Worm (Caenorhabditis elegans) whole organism, mixed stage, embryonic: ENCODE results near the gene dgn-2.

ENCODE experiments used
- M03D4.4 ChIP-seq: sonication (generic microtip); optimal IDR thresholded peaks from 2 replicates; lab custom pipeline; 2017; ENCODE audit warnings: mild to moderate bottlenecking, missing genetic modification characterization, missing compliant biosample characterization
- bed-3 ChIP-seq: fragments of 200-800 bp; sonication (Bioruptor generic); optimal IDR thresholded peaks from 3 replicates; lab custom pipeline; 2018; ENCODE audit warnings: mild to moderate bottlenecking, missing genetic modification characterization, moderate library complexity, missing compliant biosample characterization
- blmp-1 ChIP-seq: fragments of 150-350 bp; optimal IDR thresholded peaks from 2 replicates; lab custom pipeline; 2014; ENCODE audit warnings: missing biosample characterization, missing genetic modification characterization
- ceh-39 ChIP-seq: fragments of 150-350 bp; optimal IDR thresholded peaks from 2 replicates; lab custom pipeline; 2014; ENCODE audit warnings: missing biosample characterization, missing genetic modification characterization
- ceh-43 ChIP-seq: fragments of 200-800 bp; sonication (Bioruptor generic); optimal IDR thresholded peaks from 2 replicates; lab custom pipeline; 2018; ENCODE audit warnings: mild to moderate bottlenecking, missing genetic modification characterization, moderate library complexity, missing compliant biosample characterization
- ceh-83 ChIP-seq: fragments of 200-800 bp; sonication (Bioruptor generic); optimal IDR thresholded peaks from 2 replicates; lab custom pipeline; 2018; ENCODE audit warnings: mild to moderate bottlenecking, missing genetic modification characterization, missing compliant biosample characterization
- ces-1 ChIP-seq: fragments of 150-350 bp; optimal IDR thresholded peaks from 2 replicates; lab custom pipeline; 2014; ENCODE audit warnings: missing biosample characterization, missing genetic modification reagents, missing genetic modification characterization
- drap-1 ChIP-seq: fragments of 200-800 bp; sonication (Bioruptor generic); optimal IDR thresholded peaks from 3 replicates; lab custom pipeline; 2018; ENCODE audit warnings: mild to moderate bottlenecking, missing genetic modification characterization, missing compliant biosample characterization
- elt-1 ChIP-seq: sonication (generic microtip); optimal IDR thresholded peaks from 2 replicates; lab custom pipeline; 2017; ENCODE audit warnings: missing genetic modification characterization, mild to moderate bottlenecking, missing compliant biosample characterization, antibody characterized with exemption, moderate library complexity, borderline replicate concordance; ENCODE audit not compliant: insufficient read depth
- elt-3 ChIP-seq: fragments of 150-350 bp; optimal IDR thresholded peaks from 2 replicates; lab custom pipeline; 2014; ENCODE audit warnings: missing biosample characterization, missing genetic modification characterization
- flh-1 ChIP-seq: fragments of 200-800 bp; sonication (Bioruptor generic); optimal IDR thresholded peaks from 2 replicates; lab custom pipeline; 2018; ENCODE audit warnings: mild to moderate bottlenecking, missing genetic modification characterization, moderate library complexity, missing compliant biosample characterization
- ham-2 ChIP-seq: fragments of 200-800 bp; sonication (Bioruptor generic); optimal IDR thresholded peaks from 2 replicates; lab custom pipeline; 2018; ENCODE audit warnings: mild to moderate bottlenecking, missing genetic modification characterization, missing compliant biosample characterization
- hlh-1 ChIP-seq: fragments of 150-350 bp; optimal IDR thresholded peaks from 2 replicates; lab custom pipeline; 2014; ENCODE audit warnings: missing biosample characterization, missing genetic modification reagents, missing genetic modification characterization
- lin-13 ChIP-seq: fragments of 150-350 bp; optimal IDR thresholded peaks from 2 replicates; lab custom pipeline; 2014; ENCODE audit warnings: missing biosample characterization, missing genetic modification characterization
- lin-32 ChIP-seq: fragments of 200-800 bp; sonication (Bioruptor generic); optimal IDR thresholded peaks from 2 replicates; lab custom pipeline; 2018; ENCODE audit warnings: mild to moderate bottlenecking, missing genetic modification characterization, missing compliant biosample characterization
- lsy-2 ChIP-seq: fragments of 150-350 bp; optimal IDR thresholded peaks from 2 replicates; lab custom pipeline; 2014; ENCODE audit warnings: missing biosample characterization, missing genetic modification characterization
- mep-1 ChIP-seq: fragments of 150-350 bp; optimal IDR thresholded peaks from 2 replicates; lab custom pipeline; 2017; ENCODE audit warnings: missing biosample characterization, missing genetic modification reagents, missing genetic modification characterization, inconsistent platforms
- mls-2 ChIP-seq: sonication (generic microtip); optimal IDR thresholded peaks from 2 replicates; lab custom pipeline; 2016; ENCODE audit warnings: mild to moderate bottlenecking, missing genetic modification characterization, moderate library complexity, missing compliant biosample characterization
- nhr-12 ChIP-seq: fragments of 150-350 bp; optimal IDR thresholded peaks from 2 replicates; lab custom pipeline; 2014; ENCODE audit warnings: missing biosample characterization, missing genetic modification characterization
- nhr-2 ChIP-seq: fragments of 150-350 bp; optimal IDR thresholded peaks from 2 replicates; lab custom pipeline; 2014; ENCODE audit warnings: missing biosample characterization, missing genetic modification characterization
- nhr-237 ChIP-seq: fragments of 150-350 bp; optimal IDR thresholded peaks from 2 replicates; lab custom pipeline; 2014; ENCODE audit warnings: missing biosample characterization, missing genetic modification characterization
- nhr-28 ChIP-seq: fragments of 150-350 bp; optimal IDR thresholded peaks from 2 replicates; lab custom pipeline; 2014; ENCODE audit warnings: missing biosample characterization, missing genetic modification characterization
- pha-4 ChIP-seq: fragments of 150-350 bp; optimal IDR thresholded peaks from 2 replicates; lab custom pipeline; 2018; ENCODE audit warnings: missing biosample characterization, missing genetic modification reagents, missing genetic modification characterization
- sem-2 ChIP-seq: fragments of 200-800 bp; sonication (Bioruptor generic); optimal IDR thresholded peaks from 2 replicates; lab custom pipeline; 2018; ENCODE audit warnings: mild to moderate bottlenecking, missing genetic modification characterization, missing compliant biosample characterization
- snpc-4 ChIP-seq: fragments of 150-350 bp; optimal IDR thresholded peaks from 2 replicates; lab custom pipeline; 2014; ENCODE audit warnings: missing biosample characterization, missing genetic modification characterization
- sptf-1 ChIP-seq: sonication (generic microtip); optimal IDR thresholded peaks from 2 replicates; lab custom pipeline; 2017; ENCODE audit warnings: mild to moderate bottlenecking, missing genetic modification characterization, moderate library complexity, missing compliant biosample characterization
- tbx-8 ChIP-seq: fragments of 200-800 bp; sonication (Bioruptor generic); optimal IDR thresholded peaks from 2 replicates; lab custom pipeline; 2018; ENCODE audit warnings: mild to moderate bottlenecking, missing genetic modification characterization, moderate library complexity, missing compliant biosample characterization
- unc-120 ChIP-seq: sonication (generic microtip); optimal IDR thresholded peaks from 2 replicates; lab custom pipeline; 2017; ENCODE audit warnings: missing genetic modification characterization, missing compliant biosample characterization; ENCODE audit not compliant: poor library complexity, severe bottlenecking
- unc-39 ChIP-seq: fragments of 150-350 bp; optimal IDR thresholded peaks from 2 replicates; lab custom pipeline; 2014; ENCODE audit warnings: missing biosample characterization, missing genetic modification characterization
- unc-62 ChIP-seq: fragments of 150-350 bp; optimal IDR thresholded peaks from 2 replicates; lab custom pipeline; 2014; ENCODE audit warnings: missing biosample characterization, missing genetic modification reagents, missing genetic modification characterization
- zip-8 ChIP-seq: fragments of 150-350 bp; optimal IDR thresholded peaks from 2 replicates; lab custom pipeline; 2014; ENCODE audit warnings: missing biosample characterization, missing genetic modification characterization
- ztf-11 ChIP-seq: fragments of 150-350 bp; optimal IDR thresholded peaks from 2 replicates; lab custom pipeline; 2014; ENCODE audit warnings: missing biosample characterization, missing genetic modification characterization

Gene dgn-2

ce11 chrX:1367416-1367815 is at the start of gene dgn-2:
Gene dgn-2, minus strand, starts transcription at chrX:1367516.
- TF ChIP-seq sem-2 (GFP tag; lab: Kevin White, UChicago), result no peak
- no peak for TF ChIP-seq drap-1 (GFP tag; lab: Kevin White, UChicago)
- TF ChIP-seq unc-39 (tag; lab: Kevin White, UChicago), result no peak
- TF ChIP-seq snpc-4, result no peak
- TF ChIP-seq mep-1 (tag; lab: Kevin White, UChicago), result no peak

ce11 chrX:1416776-1417354 is 49.5 kb upstream of the dgn-2 start, which contains the start of the genes F19G12.4 and F19G12.8:
Gene F19G12.4, plus strand, starts transcription at chrX:1417304.
Gene F19G12.8, plus strand, starts transcription at chrX:1417320.
- TF ChIP-seq ceh-43 (GFP tag; lab: Kevin White, UChicago) (no peak), sptf-1 (tag; lab: Kevin White, UChicago) (no peak), lin-32 (no peak), flh-1 (GFP tag; lab: Kevin White, UChicago) (no peak), ces-1 (GFP tag; lab: Kevin White, UChicago) (no peak), zip-8 (tag; lab: Kevin White, UChicago) (no peak), unc-62 (GFP tag; lab: Kevin White, UChicago) (no peak), nhr-12 (tag; lab: Kevin White, UChicago) (no peak), nhr-28 (tag; lab: Kevin White, UChicago) (no peak), nhr-2 (tag; lab: Kevin White, UChicago) (no peak), bed-3 (GFP tag; lab: Kevin White, UChicago) (no peak), ham-2 (GFP tag; lab: Kevin White, UChicago) (no peak)

- TF ChIP-seq mls-2 (tag; lab: Kevin White, UChicago) (no peak), unc-62 (GFP tag; lab: Kevin White, UChicago) (no peak), ceh-39 (tag; lab: Kevin White, UChicago) (no peak)
Measured at ce11 chrX:1412844-1413243, 45.5 kb upstream of the dgn-2 start, which contains the start of gene srh-19. Gene srh-19, plus strand, starts transcription at chrX:1413144.

- no peak for TF ChIP-seq unc-39 (tag; lab: Kevin White, UChicago)
- TF ChIP-seq flh-1 (GFP tag; lab: Kevin White, UChicago), result no peak
- no peak for TF ChIP-seq M03D4.4 (tag; lab: Kevin White, UChicago)
- TF ChIP-seq nhr-2 (tag; lab: Kevin White, UChicago), result no peak
- TF ChIP-seq drap-1 (GFP tag; lab: Kevin White, UChicago), result no peak
- no peak for TF ChIP-seq nhr-237 (tag; lab: Kevin White, UChicago)
- no peak for TF ChIP-seq unc-62 (GFP tag; lab: Kevin White, UChicago)
- TF ChIP-seq elt-1 (tag; lab: Kevin White, UChicago), result no peak
- TF ChIP-seq lin-13 (tag; lab: Kevin White, UChicago), result no peak
- no peak for TF ChIP-seq sptf-1 (tag; lab: Kevin White, UChicago)
- TF ChIP-seq nhr-28 (tag; lab: Kevin White, UChicago), result no peak
- TF ChIP-seq blmp-1 (tag; lab: Kevin White, UChicago), result no peak
- TF ChIP-seq bed-3 (GFP tag; lab: Kevin White, UChicago), result no peak
- TF ChIP-seq unc-120 (tag; lab: Kevin White, UChicago), result no peak
- no peak for TF ChIP-seq tbx-8 (GFP tag; lab: Kevin White, UChicago)
- no peak for TF ChIP-seq lsy-2 (tag; lab: Kevin White, UChicago)
- TF ChIP-seq ceh-39 (tag; lab: Kevin White, UChicago), result no peak
- no peak for TF ChIP-seq sem-2 (GFP tag; lab: Kevin White, UChicago)
Measured at ce11 chrX:1410552-1410951, 43.2 kb upstream of the dgn-2 start, which contains the start of gene abu-2. Gene abu-2, minus strand, starts transcription at chrX:1410652.

- TF ChIP-seq nhr-2 (tag; lab: Kevin White, UChicago), result no peak
- no peak for TF ChIP-seq tbx-8 (GFP tag; lab: Kevin White, UChicago)
- no peak for TF ChIP-seq elt-3 (tag; lab: Kevin White, UChicago)
- no peak for TF ChIP-seq flh-1 (GFP tag; lab: Kevin White, UChicago)
- TF ChIP-seq hlh-1, result no peak
- no peak for TF ChIP-seq snpc-4
- TF ChIP-seq ztf-11 (tag; lab: Kevin White, UChicago), result no peak
- no peak for TF ChIP-seq pha-4 (tag; lab: Kevin White, UChicago)
- no peak for TF ChIP-seq ceh-83 (GFP tag; lab: Kevin White, UChicago)
- no peak for TF ChIP-seq bed-3 (GFP tag; lab: Kevin White, UChicago)
- no peak for TF ChIP-seq sptf-1 (tag; lab: Kevin White, UChicago)
- no peak for TF ChIP-seq ces-1 (GFP tag; lab: Kevin White, UChicago)
- no peak for TF ChIP-seq ham-2 (GFP tag; lab: Kevin White, UChicago)
- no peak for TF ChIP-seq mls-2 (tag; lab: Kevin White, UChicago)
- no peak for TF ChIP-seq M03D4.4 (tag; lab: Kevin White, UChicago)
- TF ChIP-seq lin-13 (tag; lab: Kevin White, UChicago), result no peak
- TF ChIP-seq blmp-1 (tag; lab: Kevin White, UChicago), result no peak
- no peak for TF ChIP-seq drap-1 (GFP tag; lab: Kevin White, UChicago)
- TF ChIP-seq nhr-28 (tag; lab: Kevin White, UChicago), result no peak
- no peak for TF ChIP-seq unc-120 (tag; lab: Kevin White, UChicago)
Measured at ce11 chrX:1409224-1409623, 41.9 kb upstream of the dgn-2 start.
